Fruit fly (Drosophila melanogaster): ENCODE data around the gene CG11593.

DNA sequence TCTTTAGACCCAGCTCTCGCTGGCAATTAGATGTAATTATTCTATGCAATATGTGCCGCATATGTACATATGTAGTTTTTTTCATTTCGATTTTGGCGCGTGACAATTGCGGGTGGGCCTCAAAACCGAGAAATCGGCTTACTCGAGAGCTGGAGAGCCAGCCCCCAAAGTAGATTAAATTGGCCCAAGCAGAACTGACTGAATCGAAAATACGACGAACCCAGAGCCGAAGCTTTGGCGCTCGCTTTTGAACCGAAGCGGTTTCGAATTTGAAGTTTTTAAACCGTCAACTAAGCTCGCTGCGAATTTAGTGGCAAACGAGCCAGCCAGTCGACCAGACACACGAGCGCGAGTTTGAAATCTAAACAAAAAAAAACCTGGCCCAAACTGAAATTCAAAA lies 6.0 kb upstream of the CG11593 start, which contains the start of gene CG1136:
- no peak for TF ChIP-seq CG8478 (optimal IDR thresholded peaks at IDR 0.05)
- no peak for TF ChIP-seq psq (optimal IDR thresholded peaks at IDR 0.05)

Measured in whole organism.